Fruit fly (Drosophila melanogaster): ENCODE results near the gene wol.

wol gene

DNA sequence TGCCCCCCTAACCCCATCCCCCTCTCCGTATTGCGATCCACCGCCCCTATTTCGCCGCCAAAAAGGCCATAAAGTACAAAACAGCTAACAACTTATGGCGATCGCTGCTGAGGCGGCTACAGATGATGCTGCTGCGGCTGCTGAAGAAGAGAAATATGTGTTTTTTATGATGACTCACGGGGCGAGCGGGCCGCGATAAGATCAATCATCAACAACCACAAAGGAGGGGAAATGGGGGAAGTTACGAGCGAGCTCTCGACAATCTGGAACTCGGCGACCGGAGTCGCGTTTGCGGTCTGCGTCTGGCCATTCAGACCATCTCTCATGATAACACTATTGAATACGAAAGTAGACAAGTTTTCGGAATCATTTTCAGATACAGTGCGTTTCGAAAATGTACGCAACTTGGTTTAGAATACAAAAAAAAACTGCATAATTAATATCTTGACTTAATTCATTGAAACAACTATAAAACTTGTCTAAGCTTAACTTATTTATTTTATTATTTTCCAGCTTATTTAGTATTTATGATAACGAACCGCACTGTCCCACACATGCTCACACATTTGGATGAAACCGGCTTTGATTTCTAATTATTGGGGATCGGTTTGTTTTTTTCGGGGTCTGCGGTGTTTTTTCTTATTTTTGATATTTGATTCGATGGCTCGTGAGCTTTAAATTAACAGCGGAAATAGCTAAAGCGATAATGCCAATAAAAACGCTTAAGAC lies 10.5 kb downstream of the wol start (continued):
- peak; percentile 17 for TF ChIP-seq pzg (GFP tag; optimal IDR thresholded peaks at IDR 0.05)
- peak; percentile 94 for TF ChIP-seq Spps (tag; optimal IDR thresholded peaks at IDR 0.05)
- TF ChIP-seq slp2 (GFP tag; optimal IDR thresholded peaks at IDR 0.05): peak; percentile 92
- TF ChIP-seq gsb-n (tag; optimal IDR thresholded peaks at IDR 0.05): peak; percentile 98
- no peak for TF ChIP-seq hth (optimal IDR thresholded peaks at IDR 0.05)
- no peak; the same call in 1 of the 2 replicates for TF ChIP-seq Dref (GFP tag; IDR thresholded peaks at IDR 0.05)
- TF ChIP-seq peb (GFP tag; IDR thresholded peaks at IDR 0.05): peak; percentile 93
- peak; percentile 69 for TF ChIP-seq ash1 (GFP tag; optimal IDR thresholded peaks at IDR 0.05)
- TF ChIP-seq CG2202 (tag; optimal IDR thresholded peaks at IDR 0.05): peak; percentile 95
- peak; percentile 88 for TF ChIP-seq sd (tag; optimal IDR thresholded peaks at IDR 0.05)
- TF ChIP-seq CG16815 (GFP tag; optimal IDR thresholded peaks at IDR 0.05): peak; percentile 86
- TF ChIP-seq Poxn (GFP tag; IDR thresholded peaks at IDR 0.05): peak; percentile 85
- no peak for TF ChIP-seq ato (GFP tag; IDR thresholded peaks at IDR 0.05; ENCODE audit: partially characterized antibody)
- peak; percentile 84 for TF ChIP-seq crol (GFP tag; IDR thresholded peaks at IDR 0.05)
- peak; percentile 94 for TF ChIP-seq CG14050 (GFP tag; IDR thresholded peaks at IDR 0.05)
- TF ChIP-seq CG10979 (tag; optimal IDR thresholded peaks at IDR 0.05): peak; percentile 97
- no peak for TF ChIP-seq usp (GFP tag; optimal IDR thresholded peaks at IDR 0.05)
- TF ChIP-seq CG1602 (GFP tag; optimal IDR thresholded peaks at IDR 0.05): peak; percentile 91
- peak; percentile 99 for TF ChIP-seq CG2678 (tag; optimal IDR thresholded peaks at IDR 0.05)
- peak; percentile 95 for TF ChIP-seq Sox100B (GFP tag; optimal IDR thresholded peaks at IDR 0.05)
- peak; percentile 95 for TF ChIP-seq kni (GFP tag; optimal IDR thresholded peaks at IDR 0.05)
- no peak for TF ChIP-seq Kr (GFP tag; optimal IDR thresholded peaks at IDR 0.05)
- no peak for TF ChIP-seq lov (optimal IDR thresholded peaks at IDR 0.05)
- TF ChIP-seq lov (GFP tag; IDR thresholded peaks at IDR 0.05): peak; percentile 92
- peak; percentile 80 for TF ChIP-seq CG1792 (GFP tag; optimal IDR thresholded peaks at IDR 0.05)
- TF ChIP-seq CG18599 (GFP tag; optimal IDR thresholded peaks at IDR 0.05): peak; percentile 97
- TF ChIP-seq row (GFP tag; IDR thresholded peaks at IDR 0.05): peak; percentile 98
- TF ChIP-seq Lim3 (GFP tag; IDR thresholded peaks at IDR 0.05): peak; percentile 90
- no peak for TF ChIP-seq HLHmδ (GFP tag; optimal IDR thresholded peaks at IDR 0.05)
- peak; percentile 75 for TF ChIP-seq pros (GFP tag; optimal IDR thresholded peaks at IDR 0.05)
- peak; percentile 84 for TF ChIP-seq CkIIα-i1 (GFP tag; IDR thresholded peaks at IDR 0.05)
- peak; percentile 40 for TF ChIP-seq cg (GFP tag; optimal IDR thresholded peaks at IDR 0.05)
- TF ChIP-seq fru (optimal IDR thresholded peaks at IDR 0.05): no peak
- peak; percentile 96 for TF ChIP-seq Asciz (GFP tag; optimal IDR thresholded peaks at IDR 0.05)
- peak; percentile 89 for TF ChIP-seq Hand (GFP tag; optimal IDR thresholded peaks at IDR 0.05)
- peak; percentile 94 for TF ChIP-seq CG2875 (GFP tag; optimal IDR thresholded peaks at IDR 0.05)
- TF ChIP-seq H2.0 (GFP tag; IDR thresholded peaks at IDR 0.05): peak; percentile 96
- TF ChIP-seq B-H2 (GFP tag; optimal IDR thresholded peaks at IDR 0.05): peak; percentile 95
- peak; percentile 87 for TF ChIP-seq Abd-B (GFP tag; optimal IDR thresholded peaks at IDR 0.05)
- peak; percentile 90 for TF ChIP-seq MBD-R2 (GFP tag; IDR thresholded peaks at IDR 0.05)
- TF ChIP-seq Dek (tag; optimal IDR thresholded peaks at IDR 0.05): peak; percentile 95
- TF ChIP-seq sug (tag; optimal IDR thresholded peaks at IDR 0.05): peak; percentile 93
- TF ChIP-seq p53 (GFP tag; optimal IDR thresholded peaks at IDR 0.05): peak; percentile 63
- peak; percentile 97 for TF ChIP-seq CG13424 (tag; optimal IDR thresholded peaks at IDR 0.05)
- TF ChIP-seq Hmx (GFP tag; optimal IDR thresholded peaks at IDR 0.05): peak; percentile 89
- TF ChIP-seq fd102C (GFP tag; optimal IDR thresholded peaks at IDR 0.05): no peak
- peak; percentile 87 for TF ChIP-seq CG15696 (tag; optimal IDR thresholded peaks at IDR 0.05)
- TF ChIP-seq corto (GFP tag; optimal IDR thresholded peaks at IDR 0.05): peak; percentile 27
- peak; percentile 92 to 95 for TF ChIP-seq Pdp1 (GFP tag; optimal IDR thresholded peaks at IDR 0.05)
- TF ChIP-seq HLH3B (GFP tag; IDR thresholded peaks at IDR 0.05): peak; percentile 97
